Fruit fly (Drosophila melanogaster) whole organism, prepupa: ENCODE results near the gene CG3552.

Experiments used
- Blimp-1 ChIP-seq: fragments of 200-800 bp; sonication (Bioruptor generic); optimal IDR thresholded peaks from 3 replicates; lab custom pipeline; 2017; ENCODE audit warnings: missing biosample characterization, missing genetic modification characterization, mild to moderate bottlenecking, moderate library complexity, missing genetic modification reagents
- CG10631 ChIP-seq: fragments of 200-800 bp; sonication (Bioruptor generic); optimal IDR thresholded peaks from 2 replicates; lab custom pipeline; 2016; ENCODE audit warnings: missing biosample characterization, missing genetic modification characterization
- CG10669 ChIP-seq: fragments of 200-800 bp; sonication (Bioruptor generic); optimal IDR thresholded peaks from 3 replicates; lab custom pipeline; 2018; ENCODE audit warnings: missing biosample characterization, mild to moderate bottlenecking, missing genetic modification characterization, moderate library complexity
- CG11762 ChIP-seq: fragments of 200-800 bp; sonication (Bioruptor generic); optimal IDR thresholded peaks from 3 replicates; lab custom pipeline; 2016; ENCODE audit warnings: missing biosample characterization, missing genetic modification characterization; ENCODE audit not compliant: insufficient read depth
- CG11902 ChIP-seq: fragments of 200-800 bp; sonication (Bioruptor generic); optimal IDR thresholded peaks from 3 replicates; lab custom pipeline; 2016; ENCODE audit warnings: missing biosample characterization, missing genetic modification characterization
- CG15336 ChIP-seq: fragments of 200-800 bp; sonication (Bioruptor generic); IDR thresholded peaks from 2 replicates; pipeline ENCODE4 v1.3.6; 2022; ENCODE audit warnings: missing biosample characterization, missing genetic modification characterization
- CG16779 ChIP-seq: fragments of 200-800 bp; sonication (Bioruptor generic); optimal IDR thresholded peaks from 3 replicates; lab custom pipeline; 2017; ENCODE audit warnings: missing biosample characterization, mild to moderate bottlenecking, missing genetic modification characterization
- CG3032 ChIP-seq: fragments of 200-800 bp; optimal IDR thresholded peaks from 2 replicates; lab custom pipeline; 2019; ENCODE audit warnings: missing biosample characterization, mild to moderate bottlenecking, missing genetic modification characterization, moderate library complexity
- CG31627 ChIP-seq: fragments of 200-800 bp; sonication (Bioruptor generic); optimal IDR thresholded peaks from 3 replicates; lab custom pipeline; 2016; ENCODE audit warnings: missing biosample characterization, missing genetic modification characterization
- CG32006 ChIP-seq: fragments of 200-800 bp; sonication (Bioruptor generic); optimal IDR thresholded peaks from 3 replicates; lab custom pipeline; 2017; ENCODE audit warnings: missing biosample characterization, mild to moderate bottlenecking, missing genetic modification characterization
- CG34406 ChIP-seq: fragments of 200-800 bp; sonication (Bioruptor generic); optimal IDR thresholded peaks from 3 replicates; lab custom pipeline; 2016; ENCODE audit warnings: missing biosample characterization, missing genetic modification characterization
- CG3919 ChIP-seq: fragments of 200-800 bp; sonication (Bioruptor generic); optimal IDR thresholded peaks from 3 replicates; lab custom pipeline; 2016; ENCODE audit warnings: missing biosample characterization, missing genetic modification characterization
- CG7368 ChIP-seq: fragments of 200-800 bp; sonication (Bioruptor generic); optimal IDR thresholded peaks from 3 replicates; lab custom pipeline; 2016; ENCODE audit warnings: missing biosample characterization, missing genetic modification characterization
- CG8119 ChIP-seq: fragments of 200-800 bp; sonication (Bioruptor generic); IDR thresholded peaks from 3 replicates; pipeline ENCODE4 v1.3.6; 2022; ENCODE audit warnings: missing biosample characterization, missing genetic modification characterization
- CG8319 ChIP-seq: fragments of 200-800 bp; sonication (Bioruptor generic); optimal IDR thresholded peaks from 3 replicates; lab custom pipeline; 2016; ENCODE audit warnings: missing biosample characterization, missing genetic modification characterization
- CG8632 ChIP-seq: fragments of 200-800 bp; sonication (Bioruptor generic); optimal IDR thresholded peaks from 3 replicates; lab custom pipeline; 2016; ENCODE audit warnings: missing biosample characterization, missing genetic modification characterization
- CG9139 ChIP-seq: fragments of 200-800 bp; sonication (Bioruptor generic); optimal IDR thresholded peaks from 3 replicates; lab custom pipeline; 2017; ENCODE audit warnings: missing biosample characterization, mild to moderate bottlenecking, missing genetic modification characterization
- Eip75B ChIP-seq: fragments of 200-800 bp; sonication (Bioruptor generic); optimal IDR thresholded peaks from 3 replicates; lab custom pipeline; 2016; ENCODE audit warnings: missing biosample characterization, missing genetic modification characterization
- Ets21C ChIP-seq: fragments of 200-800 bp; sonication (Bioruptor generic); optimal IDR thresholded peaks from 3 replicates; lab custom pipeline; 2016; ENCODE audit warnings: missing biosample characterization, missing genetic modification characterization
- Ets96B ChIP-seq: fragments of 200-800 bp; optimal IDR thresholded peaks from 2 replicates; lab custom pipeline; 2019; ENCODE audit warnings: missing biosample characterization, mild to moderate bottlenecking, missing genetic modification characterization, moderate library complexity
- Hr38 ChIP-seq: sonication (Bioruptor generic); optimal IDR thresholded peaks from 2 replicates; lab custom pipeline; 2016; ENCODE audit warnings: missing biosample characterization, missing genetic modification characterization
- Hr39 ChIP-seq: fragments of 200-800 bp; sonication (Bioruptor generic); optimal IDR thresholded peaks from 2 replicates; lab custom pipeline; 2016; ENCODE audit warnings: missing biosample characterization, missing genetic modification characterization
- Hr4 ChIP-seq: fragments of 200-800 bp; sonication (Bioruptor generic); optimal IDR thresholded peaks from 3 replicates; lab custom pipeline; 2016; ENCODE audit warnings: missing biosample characterization, missing genetic modification characterization
- Met ChIP-seq: fragments of 200-800 bp; sonication (Bioruptor generic); optimal IDR thresholded peaks from 3 replicates; lab custom pipeline; 2016; ENCODE audit warnings: missing biosample characterization, missing genetic modification characterization
- OdsH ChIP-seq: fragments of 200-800 bp; sonication (Bioruptor generic); optimal IDR thresholded peaks from 3 replicates; lab custom pipeline; 2016; ENCODE audit warnings: missing biosample characterization, missing genetic modification characterization
- Smox ChIP-seq: fragments of 200-800 bp; sonication (Bioruptor generic); optimal IDR thresholded peaks from 3 replicates; lab custom pipeline; 2016; ENCODE audit warnings: missing biosample characterization, missing genetic modification characterization
- Sox102F ChIP-seq: fragments of 200-800 bp; sonication (Bioruptor generic); optimal IDR thresholded peaks from 2 replicates; lab custom pipeline; 2016; ENCODE audit warnings: missing biosample characterization, mild to moderate bottlenecking, missing genetic modification characterization
- Sox14 ChIP-seq: fragments of 200-800 bp; sonication (Bioruptor generic); optimal IDR thresholded peaks from 3 replicates; lab custom pipeline; 2016; ENCODE audit warnings: missing biosample characterization, missing genetic modification characterization
- Sox15 ChIP-seq: fragments of 200-800 bp; sonication (Bioruptor generic); optimal IDR thresholded peaks from 3 replicates; lab custom pipeline; 2016; ENCODE audit warnings: missing biosample characterization, missing genetic modification characterization
- acj6 ChIP-seq: fragments of 200-800 bp; sonication (Bioruptor generic); optimal IDR thresholded peaks from 3 replicates; lab custom pipeline; 2016; ENCODE audit warnings: missing biosample characterization, missing genetic modification characterization
- cyc ChIP-seq: fragments of 200-800 bp; sonication (Bioruptor generic); optimal IDR thresholded peaks from 3 replicates; lab custom pipeline; 2016; ENCODE audit warnings: missing biosample characterization, missing genetic modification characterization
- dac ChIP-seq: fragments of 200-800 bp; sonication (Bioruptor generic); optimal IDR thresholded peaks from 2 replicates; lab custom pipeline; 2017; ENCODE audit warnings: missing biosample characterization, mild to moderate bottlenecking, missing genetic modification characterization
- dsx ChIP-seq: fragments of 200-800 bp; optimal IDR thresholded peaks from 3 replicates; lab custom pipeline; 2019; ENCODE audit warnings: missing biosample characterization, mild to moderate bottlenecking, missing genetic modification characterization, moderate library complexity; ENCODE audit not compliant: poor library complexity, severe bottlenecking
- eg ChIP-seq: fragments of 200-800 bp; sonication (Bioruptor generic); IDR thresholded peaks from 3 replicates; pipeline ENCODE4 v1.3.6; 2022; ENCODE audit warnings: missing biosample characterization, missing genetic modification characterization
- esn ChIP-seq: fragments of 200-800 bp; sonication (Bioruptor generic); optimal IDR thresholded peaks from 2 replicates; lab custom pipeline; 2016; ENCODE audit warnings: missing biosample characterization, mild to moderate bottlenecking, missing genetic modification characterization, moderate library complexity
- fd59A ChIP-seq: fragments of 200-800 bp; sonication (Bioruptor generic); optimal IDR thresholded peaks from 2 replicates; lab custom pipeline; 2017; ENCODE audit warnings: missing biosample characterization, mild to moderate bottlenecking, missing genetic modification characterization, missing genetic modification reagents
- fkh ChIP-seq: fragments of 200-800 bp; sonication (Bioruptor generic); optimal IDR thresholded peaks from 3 replicates; lab custom pipeline; 2017; ENCODE audit warnings: missing biosample characterization, mild to moderate bottlenecking, missing genetic modification characterization, moderate library complexity
- lz ChIP-seq: fragments of 200-800 bp; sonication (Bioruptor generic); optimal IDR thresholded peaks from 3 replicates; lab custom pipeline; 2016; ENCODE audit warnings: missing biosample characterization, missing genetic modification characterization
- net ChIP-seq: fragments of 200-800 bp; sonication (Bioruptor generic); optimal IDR thresholded peaks from 3 replicates; lab custom pipeline; 2016; ENCODE audit warnings: missing biosample characterization, missing genetic modification characterization
- salr ChIP-seq, 2 experiments: fragments of 200-800 bp; sonication (Bioruptor generic); optimal IDR thresholded peaks; 3 replicates each; lab custom pipeline; 2016 to 2018; ENCODE audit warnings: missing biosample characterization in 2 of 2, missing genetic modification characterization in 2 of 2, mild to moderate bottlenecking in 1 of 2
- spab ChIP-seq: fragments of 200-800 bp; sonication (Bioruptor generic); optimal IDR thresholded peaks from 2 replicates; lab custom pipeline; 2017; ENCODE audit warnings: missing biosample characterization, mild to moderate bottlenecking, missing genetic modification characterization, missing genetic modification reagents
- ss ChIP-seq, 2 experiments: fragments of 200-800 bp; sonication (Bioruptor generic); optimal IDR thresholded peaks; 2 replicates in 1 of 2; 3 replicates in 1 of 2; lab custom pipeline; 2017 to 2018; ENCODE audit warnings: mild to moderate bottlenecking in 2 of 2, missing biosample characterization in 2 of 2, missing genetic modification characterization in 2 of 2, moderate library complexity in 1 of 2
- svp ChIP-seq: fragments of 200-800 bp; sonication (Bioruptor generic); peaks from one replicate; lab custom pipeline; 2016; ENCODE audit warnings: missing biosample characterization, missing genetic modification characterization
- topi ChIP-seq: fragments of 200-800 bp; sonication (Bioruptor generic); optimal IDR thresholded peaks from 3 replicates; lab custom pipeline; 2016; ENCODE audit warnings: missing biosample characterization, missing genetic modification characterization
- vri ChIP-seq: fragments of 200-800 bp; sonication (Bioruptor generic); optimal IDR thresholded peaks from 3 replicates; lab custom pipeline; 2016; ENCODE audit warnings: missing biosample characterization, mild to moderate bottlenecking, missing genetic modification characterization

CG3552 gene

DNA sequence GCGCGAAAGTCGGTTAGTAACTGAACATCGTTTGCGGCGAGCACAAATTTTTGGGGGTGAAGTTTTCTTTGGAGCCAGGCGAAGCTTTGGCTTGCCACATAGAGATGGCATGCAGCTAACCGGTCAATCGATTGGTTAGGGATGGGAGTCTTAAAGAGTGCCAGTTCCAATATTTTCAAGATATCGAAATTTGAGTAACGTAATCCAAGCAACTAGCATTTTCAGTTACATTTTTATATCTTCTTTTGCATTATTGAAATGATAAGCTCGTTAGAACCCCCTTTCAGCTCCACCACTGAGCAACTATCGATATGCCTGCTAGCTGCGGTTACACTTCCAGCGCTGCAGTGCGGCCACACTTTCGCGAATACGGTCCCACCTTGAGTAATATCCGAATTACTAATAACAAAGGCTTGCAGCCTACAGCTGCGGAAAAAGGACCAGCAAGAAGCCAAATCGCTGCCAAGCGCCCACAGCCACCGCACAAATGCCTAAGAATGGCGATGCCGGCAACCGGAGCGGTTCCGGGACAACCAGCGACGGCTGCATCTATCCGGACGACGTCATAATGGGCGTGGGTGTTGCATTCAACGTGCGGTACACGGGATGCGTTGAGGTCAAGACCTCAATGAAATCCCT, 29.3 kb upstream of the CG3552 start, which contains the start of the genes Atat and Shc (continued):
- peak; percentile 93 for TF ChIP-seq dsx (GFP tag; lab: Kevin White, UChicago)
- TF ChIP-seq topi (GFP tag; lab: Kevin White, UChicago), result peak; percentile 99
- peak; percentile 99 for TF ChIP-seq CG3032
- TF ChIP-seq Sox15 (GFP tag; lab: Kevin White, UChicago), result peak; percentile 100
- TF ChIP-seq CG32006 (GFP tag; lab: Kevin White, UChicago), result peak; percentile 99
- peak; percentile 99 for TF ChIP-seq Ets21C (GFP tag; lab: Kevin White, UChicago)
- TF ChIP-seq CG11902, result peak; percentile 99
- TF ChIP-seq Met (GFP tag; lab: Kevin White, UChicago), result peak; percentile 98
- peak; percentile 100 for TF ChIP-seq Hr39
- peak; percentile 84 for TF ChIP-seq CG9139
- TF ChIP-seq esn (GFP tag; lab: Kevin White, UChicago), result peak; percentile 99
- peak; percentile 99 for TF ChIP-seq CG3919
- peak; percentile 98 for TF ChIP-seq CG34406 (GFP tag; lab: Kevin White, UChicago)

DNA sequence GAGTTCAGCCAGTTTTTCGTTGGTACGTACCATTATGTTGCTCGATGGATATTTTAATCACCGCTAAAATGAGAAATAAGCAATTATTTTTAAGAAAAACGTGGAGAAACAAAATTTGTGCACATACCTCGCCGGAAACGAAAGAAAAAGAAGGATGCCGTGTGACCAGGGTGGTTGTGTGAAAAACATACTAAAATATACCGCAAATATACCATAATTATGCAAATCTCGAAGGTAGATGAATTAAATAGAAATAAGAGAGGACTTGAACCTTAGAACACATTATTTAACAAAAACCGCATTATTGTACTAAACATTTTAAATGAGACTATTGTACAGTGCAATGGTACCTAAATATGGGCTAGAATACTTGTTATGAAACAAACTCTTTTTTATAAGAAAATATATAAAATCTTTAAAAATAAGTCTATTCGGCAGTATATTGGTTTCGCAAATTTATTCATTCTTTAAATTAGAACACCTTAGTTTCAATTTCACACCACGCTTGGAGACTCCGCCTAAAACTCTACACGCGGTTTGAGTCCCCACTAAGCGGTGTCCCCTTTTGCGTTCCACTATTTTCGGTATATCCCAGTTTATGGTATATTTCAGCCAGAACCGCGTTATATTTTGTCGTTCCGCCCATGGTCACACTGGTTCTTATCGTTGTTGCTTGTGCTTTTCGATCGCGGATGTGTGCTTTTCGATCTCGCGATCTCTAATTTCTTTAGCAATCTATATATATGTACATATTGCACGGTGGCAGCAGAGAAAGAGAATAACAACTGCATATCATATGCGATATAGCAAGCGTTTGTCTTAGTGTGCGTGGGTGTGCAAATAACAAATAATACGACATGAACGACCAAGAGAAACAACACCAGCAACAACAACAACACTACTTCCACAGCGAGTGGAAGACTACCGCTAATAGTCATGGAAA, 26.2 kb upstream of the CG3552 start, which contains the start of the genes RpS17 and MTF-1:
Gene RpS17, minus strand, starts transcription at position 157 of the 943 bp plus-strand sequence.
Gene MTF-1, plus strand, starts transcription at position 648 of the 943 bp plus-strand sequence.
- no peak for TF ChIP-seq Hr4
- TF ChIP-seq CG15336, result 0 out of 2 replicates have a peak, but pooled peaks have one; percentile 26
- TF ChIP-seq fd59A (GFP tag; lab: Kevin White, UChicago), result no peak
- TF ChIP-seq CG32006 (GFP tag; lab: Kevin White, UChicago), result no peak
- TF ChIP-seq net, result peak; percentile 47
- TF ChIP-seq CG10631, result no peak
- TF ChIP-seq fkh, result no peak
- TF ChIP-seq CG8632 (GFP tag; lab: Kevin White, UChicago), result peak; percentile 18
- peak; percentile 40; the same call in 1 of the 3 replicates for TF ChIP-seq CG8119 (GFP tag; lab: Robert Waterston, UW)
- TF ChIP-seq Sox102F (GFP tag; lab: Kevin White, UChicago), result peak; percentile 59
- TF ChIP-seq Sox14 (GFP tag; lab: Kevin White, UChicago), result peak; percentile 24
- peak; percentile 34 for TF ChIP-seq OdsH (GFP tag; lab: Kevin White, UChicago)
- peak; percentile 6 for TF ChIP-seq Ets96B
- TF ChIP-seq dac, result no peak
- no peak for TF ChIP-seq CG8319 (GFP tag; lab: Kevin White, UChicago)
- peak; percentile 72 for TF ChIP-seq esn (GFP tag; lab: Kevin White, UChicago)
- peak; percentile 53 to 57 for TF ChIP-seq ss (GFP tag; optimal IDR thresholded peaks at IDR 0.05; lab: Kevin White, UChicago)
- peak; percentile 50 for TF ChIP-seq Eip75B
- TF ChIP-seq CG3919, result peak; percentile 63
- TF ChIP-seq Blimp-1 (GFP tag; lab: Kevin White, UChicago), result peak; percentile 15
- peak; percentile 11 for TF ChIP-seq CG7368 (GFP tag; lab: Kevin White, UChicago)
- peak; percentile 77 for TF ChIP-seq svp (GFP tag; lab: Kevin White, UChicago)
- peak; percentile 40 for TF ChIP-seq cyc (GFP tag; lab: Kevin White, UChicago)
- peak; percentile 59 for TF ChIP-seq eg (GFP tag; lab: Robert Waterston, UW)
- TF ChIP-seq salr (GFP tag; optimal IDR thresholded peaks at IDR 0.05; lab: Kevin White, UChicago), result peak in 1 of 2 experiments; percentile 56
- peak; percentile 54 for TF ChIP-seq Smox (GFP tag; lab: Kevin White, UChicago)
- TF ChIP-seq CG11762, result no peak
- peak; percentile 11 for TF ChIP-seq dsx (GFP tag; lab: Kevin White, UChicago)
- TF ChIP-seq CG34406 (GFP tag; lab: Kevin White, UChicago), result peak; percentile 54
- TF ChIP-seq CG16779 (tag; lab: Kevin White, UChicago), result peak; percentile 28
- peak; percentile 55 for TF ChIP-seq acj6 (GFP tag; lab: Kevin White, UChicago)
- TF ChIP-seq CG10669, result peak; percentile 24
- TF ChIP-seq vri (GFP tag; lab: Kevin White, UChicago), result peak; percentile 69
- TF ChIP-seq CG31627, result peak; percentile 35
- peak; percentile 67 for TF ChIP-seq Met (GFP tag; lab: Kevin White, UChicago)
- TF ChIP-seq spab (GFP tag; lab: Kevin White, UChicago), result no peak
- TF ChIP-seq lz (GFP tag; lab: Kevin White, UChicago), result peak; percentile 65
- TF ChIP-seq CG9139, result peak; percentile 57
- no peak for TF ChIP-seq Hr38
- no peak for TF ChIP-seq CG3032
